Worm (Caenorhabditis elegans): Measurements from ENCODE around the gene slc-17.2.
"Not testable (repeated sequence)": the region's sequence is repeated elsewhere in the genome, so short reads cannot be mapped to it uniquely, and the experiment has no call there.

slc-17.2 gene

DNA sequence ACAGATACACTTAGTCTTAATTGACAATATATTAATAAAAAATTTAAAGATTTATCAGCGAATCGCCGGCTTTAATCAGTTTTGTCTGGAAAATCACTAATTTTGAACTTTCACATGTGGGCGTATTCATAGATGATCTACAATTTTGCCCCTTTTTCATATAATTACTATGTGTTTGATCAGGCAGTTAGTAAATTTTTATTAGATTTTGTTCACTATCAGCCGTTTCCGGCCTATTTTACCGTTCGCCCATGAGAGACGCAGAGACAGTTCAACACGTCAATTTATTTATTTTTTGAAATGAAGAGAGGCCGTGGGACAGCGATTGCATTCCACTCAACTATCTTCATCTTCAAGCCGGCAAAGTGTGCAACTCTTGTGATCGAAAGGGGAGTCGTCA lies 30.3 kb upstream of the slc-17.2 start, which contains the start of gene T26G10.4:
Gene T26G10.4 (plus strand): TSS at position 301 of the 400 bp plus-strand sequence.
- not testable (repeated sequence) for TF ChIP-seq daf-16 (GFP tag; optimal IDR thresholded peaks at IDR 0.05); daf-16 (tag; optimal IDR thresholded peaks at IDR 0.05); D1046.2 (GFP tag; IDR thresholded peaks at IDR 0.05); zip-11 (GFP tag; IDR thresholded peaks at IDR 0.05)

DNA sequence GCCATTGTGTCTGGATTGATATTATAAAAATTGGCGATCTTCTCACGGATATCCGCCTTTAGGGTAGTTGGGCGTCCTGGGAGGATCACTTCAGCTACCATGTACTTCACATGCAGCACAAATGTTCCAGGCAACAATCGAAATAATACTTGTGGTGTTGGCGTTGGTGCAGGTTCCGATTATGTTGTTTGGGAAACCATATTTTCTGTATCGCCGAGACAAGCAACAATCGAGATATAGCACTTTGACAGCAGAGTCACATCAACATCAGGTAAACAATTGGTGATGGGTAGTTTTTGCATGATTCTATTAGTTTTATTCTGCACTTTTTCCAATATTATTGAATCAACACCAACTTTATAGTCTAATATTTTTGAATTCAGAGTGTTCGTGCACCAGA lies 23.4 kb upstream of the slc-17.2 start, which contains the start of gene T26G10.3:
Gene T26G10.3 (minus strand): TSS at position 101 of the 400 bp plus-strand sequence.
- TF ChIP-seq unc-130 (GFP tag; optimal IDR thresholded peaks at IDR 0.05) (no peak), egl-27 (tag; optimal IDR thresholded peaks at IDR 0.05) (no peak), mdt-29 (GFP tag; IDR thresholded peaks at IDR 0.05) (no peak), ceh-32 (tag; optimal IDR thresholded peaks at IDR 0.05; ENCODE audit: poor library complexity) (no peak), daf-16 (GFP tag; optimal IDR thresholded peaks at IDR 0.05) (no peak), daf-16 (tag; optimal IDR thresholded peaks at IDR 0.05) (no peak), duxl-1 (tag; optimal IDR thresholded peaks at IDR 0.05; ENCODE audit: poor library complexity) (no peak), fos-1 (tag; optimal IDR thresholded peaks at IDR 0.05) (no peak)

DNA sequence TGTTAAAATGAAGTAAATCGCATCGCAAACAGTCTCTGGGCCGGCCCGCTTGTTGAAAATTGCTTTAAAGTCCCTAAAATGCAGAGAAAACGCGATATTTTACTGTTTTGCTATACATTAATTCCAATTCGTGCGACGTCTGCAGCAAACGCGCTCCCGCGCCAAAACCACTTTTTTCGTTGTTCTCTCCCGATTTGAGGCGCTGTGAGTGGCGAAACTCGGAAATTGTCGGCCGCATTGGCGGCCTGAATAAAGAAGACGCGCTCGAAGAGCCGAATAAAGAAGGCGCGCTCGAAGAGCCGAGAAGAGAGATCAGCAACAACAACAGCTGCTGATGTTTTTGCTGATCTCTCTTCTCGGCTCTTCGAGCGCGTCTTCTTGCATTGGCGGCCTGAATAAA lies 18.4 kb upstream of the slc-17.2 start:
- TF ChIP-seq D1046.2 (GFP tag; IDR thresholded peaks at IDR 0.05) (0 out of 2 replicates have a peak, but pooled peaks have one; percentile 55), set-16 (GFP tag; IDR thresholded peaks at IDR 0.05) (peak; percentile 63), F49E8.2 (tag; optimal IDR thresholded peaks at IDR 0.05; ENCODE audit: borderline replicate concordance) (peak; percentile 69), mdt-29 (GFP tag; IDR thresholded peaks at IDR 0.05) (0 out of 2 replicates have a peak, but pooled peaks have one; percentile 28), snpc-1.2 (GFP tag; IDR thresholded peaks at IDR 0.05) (peak; percentile 74), snpc-4 (tag; optimal IDR thresholded peaks at IDR 0.05) (peak; percentile 68), ceh-20 (GFP tag; IDR thresholded peaks at IDR 0.05) (peak; percentile 51; the same call in 1 of the 2 replicates), aha-1 (tag) (peak; percentile 26), vab-7 (GFP tag; IDR thresholded peaks at IDR 0.05) (peak; percentile 88), unc-130 (GFP tag; optimal IDR thresholded peaks at IDR 0.05) (peak; percentile 84), dmd-9 (GFP tag; IDR thresholded peaks at IDR 0.05) (0 out of 2 replicates have a peak, but pooled peaks have one; percentile 38), madf-5 (GFP tag; IDR thresholded peaks at IDR 0.05) (0 out of 4 replicates have a peak, but pooled peaks of 1 of the 2 experiments have one; percentile 19), ZK337.2 (GFP tag; IDR thresholded peaks at IDR 0.05) (peak; percentile 43; the same call in 1 of the 2 replicates), arid-1 (GFP tag; conservative IDR thresholded peaks at IDR 0.05) (peak; percentile 69; the same call in 1 of the 2 replicates), tra-1 (GFP tag; IDR thresholded peaks at IDR 0.05) (peak; percentile 66; the same call in 1 of the 2 replicates), lin-38 (GFP tag; IDR thresholded peaks at IDR 0.05) (peak; percentile 98), pha-4 (GFP tag; IDR thresholded peaks at IDR 0.05) (peak; percentile 41; the same call in 1 of the 2 replicates), nhr-42 (GFP tag; IDR thresholded peaks at IDR 0.05) (peak; percentile 66; the same call in 1 of the 2 replicates), Y48G9A.11 (GFP tag; IDR thresholded peaks at IDR 0.05) (peak; percentile 97), ceh-44 (GFP tag; IDR thresholded peaks at IDR 0.05) (peak; percentile 96)
- not testable (repeated sequence) for TF ChIP-seq pha-4 (tag; optimal IDR thresholded peaks at IDR 0.05)

DNA sequence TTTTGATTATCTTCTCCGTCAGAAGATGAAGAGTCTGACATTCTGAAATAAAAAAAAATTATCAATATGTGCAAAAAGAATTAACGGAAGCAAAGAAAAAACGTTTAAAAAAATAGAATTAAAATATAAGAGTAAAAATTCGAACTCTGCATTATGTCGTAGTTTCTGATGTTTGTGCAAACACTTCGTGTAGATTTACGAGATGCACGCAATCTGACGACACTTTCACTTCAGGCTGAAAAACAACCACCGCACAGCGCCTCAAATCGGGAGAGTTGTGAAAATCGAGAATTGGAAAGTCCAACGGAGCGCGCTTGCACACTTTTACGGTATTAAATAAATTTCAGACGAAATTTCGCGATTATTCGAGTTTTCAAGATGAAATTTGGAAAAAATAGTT lies 16.7 kb upstream of the slc-17.2 start, which contains the start of gene T26G10.1:
Gene T26G10.1 (minus strand): TSS at position 42 of the 400 bp plus-strand sequence.
- TF ChIP-seq duxl-1 (tag; optimal IDR thresholded peaks at IDR 0.05; ENCODE audit: poor library complexity) (peak; percentile 59), mep-1 (tag; optimal IDR thresholded peaks at IDR 0.05) (peak; percentile 67), unc-130 (GFP tag; optimal IDR thresholded peaks at IDR 0.05) (peak; percentile 42), hmg-1.1 (GFP tag; IDR thresholded peaks at IDR 0.05) (peak; percentile 71), arid-1 (GFP tag; conservative IDR thresholded peaks at IDR 0.05) (peak; percentile 80), rbr-2 (tag; optimal IDR thresholded peaks at IDR 0.05) (peak; percentile 67), daf-16 (GFP tag; optimal IDR thresholded peaks at IDR 0.05) (no peak), daf-16 (tag; optimal IDR thresholded peaks at IDR 0.05) (no peak), ztf-11 (tag; optimal IDR thresholded peaks at IDR 0.05) (no peak), dmd-6 (GFP tag; IDR thresholded peaks at IDR 0.05) (peak; percentile 76), aha-1 (tag) (peak; percentile 88), hlh-30 (tag; optimal IDR thresholded peaks at IDR 0.05; ENCODE audit: insufficient read depth) (peak; percentile 34), hif-1 (tag; optimal IDR thresholded peaks at IDR 0.05) (no peak), ceh-32 (tag; optimal IDR thresholded peaks at IDR 0.05; ENCODE audit: poor library complexity) (no peak), vab-7 (GFP tag; IDR thresholded peaks at IDR 0.05) (0 out of 2 replicates have a peak, but pooled peaks have one; percentile 21), F37D6.2 (tag; optimal IDR thresholded peaks at IDR 0.05) (peak; percentile 3), nhr-77 (tag; optimal IDR thresholded peaks at IDR 0.05) (no peak), dmd-9 (GFP tag; IDR thresholded peaks at IDR 0.05) (0 out of 2 replicates have a peak, but pooled peaks have one; percentile 59), lin-39 (tag; optimal IDR thresholded peaks at IDR 0.05) (no peak), F49E8.2 (tag; optimal IDR thresholded peaks at IDR 0.05; ENCODE audit: borderline replicate concordance) (peak; percentile 13), ctbp-1 (GFP tag; IDR thresholded peaks at IDR 0.05) (peak; percentile 56; the same call in 1 of the 2 replicates), R02D3.7 (tag; optimal IDR thresholded peaks at IDR 0.05) (peak; percentile 85), lin-29 (GFP tag; IDR thresholded peaks at IDR 0.05) (0 out of 2 replicates have a peak, but pooled peaks have one; percentile 16), nhr-102 (tag; optimal IDR thresholded peaks at IDR 0.05) (peak; percentile 39)

Measured in whole organism, L4 larva.